Fruit fly (Drosophila melanogaster): ENCODE data around the gene Lerp.

Lerp gene

dm6 chr3R:26893621-26894316 is 30.8 kb upstream of the Lerp start:
- TF ChIP-seq dmrt93B (GFP tag; optimal IDR thresholded peaks at IDR 0.05) (no peak), Dfd (GFP tag; optimal IDR thresholded peaks at IDR 0.05) (no peak), N (GFP tag; optimal IDR thresholded peaks at IDR 0.05) (no peak), Dif (GFP tag; optimal IDR thresholded peaks at IDR 0.05; ENCODE audit: partially characterized antibody) (no peak), psq (GFP tag; optimal IDR thresholded peaks at IDR 0.05) (peak; percentile 34), rgr (GFP tag; optimal IDR thresholded peaks at IDR 0.05) (peak; percentile 29), Sp1 (GFP tag; optimal IDR thresholded peaks at IDR 0.05) (peak; percentile 10), woc (GFP tag; optimal IDR thresholded peaks at IDR 0.05) (peak; percentile 22), ey (GFP tag; optimal IDR thresholded peaks at IDR 0.05) (peak; percentile 43), Vsx2 (GFP tag; optimal IDR thresholded peaks at IDR 0.05; ENCODE audit: partially characterized antibody) (no peak), usp (GFP tag; optimal IDR thresholded peaks at IDR 0.05) (no peak), sage (GFP tag; optimal IDR thresholded peaks at IDR 0.05) (no peak), Mio (GFP tag; optimal IDR thresholded peaks at IDR 0.05) (no peak), CrebA (GFP tag; optimal IDR thresholded peaks at IDR 0.05; ENCODE audit: borderline replicate concordance) (no peak), OdsH (GFP tag; optimal IDR thresholded peaks at IDR 0.05) (peak; percentile 36), HLH106 (tag; optimal IDR thresholded peaks at IDR 0.05) (peak; percentile 13), sv (GFP tag; optimal IDR thresholded peaks at IDR 0.05) (no peak), GATAd (GFP tag; optimal IDR thresholded peaks at IDR 0.05) (no peak), Hr78 (GFP tag; optimal IDR thresholded peaks at IDR 0.05) (no peak), Abd-B (GFP tag; optimal IDR thresholded peaks at IDR 0.05) (no peak), Myc (optimal IDR thresholded peaks at IDR 0.05) (no peak), fru (GFP tag; optimal IDR thresholded peaks at IDR 0.05) (peak; percentile 41), lola (GFP tag; optimal IDR thresholded peaks at IDR 0.05) (no peak), pan (optimal IDR thresholded peaks at IDR 0.05) (no peak), foxo (GFP tag; optimal IDR thresholded peaks at IDR 0.05) (peak in 1 of 2 experiments; percentile 47), h (GFP tag; optimal IDR thresholded peaks at IDR 0.05) (no peak), jim (GFP tag; optimal IDR thresholded peaks at IDR 0.05) (no peak), br (GFP tag; optimal IDR thresholded peaks at IDR 0.05) (peak; percentile 29), CG9705 (GFP tag; optimal IDR thresholded peaks at IDR 0.05) (no peak), Jra (GFP tag; optimal IDR thresholded peaks at IDR 0.05) (no peak), Rel (GFP tag; optimal IDR thresholded peaks at IDR 0.05) (no peak), Rel (tag; optimal IDR thresholded peaks at IDR 0.05) (no peak)

dm6 chr3R:26892764-26893163 is 29.8 kb upstream of the Lerp start:
- TF ChIP-seq Vsx2 (GFP tag; optimal IDR thresholded peaks at IDR 0.05; ENCODE audit: partially characterized antibody) = no peak
- TF ChIP-seq Hnf4 (GFP tag; optimal IDR thresholded peaks at IDR 0.05) = peak; percentile 33
- TF ChIP-seq rgr (GFP tag; optimal IDR thresholded peaks at IDR 0.05) = peak; percentile 26
- peak; percentile 7 for TF ChIP-seq fru (GFP tag; optimal IDR thresholded peaks at IDR 0.05)
- peak in 1 of 2 experiments; percentile 51 for TF ChIP-seq foxo (GFP tag; optimal IDR thresholded peaks at IDR 0.05)
- peak; percentile 27 for TF ChIP-seq woc (GFP tag; optimal IDR thresholded peaks at IDR 0.05)
- peak; percentile 52 for TF ChIP-seq br (GFP tag; optimal IDR thresholded peaks at IDR 0.05)
- TF ChIP-seq dl (GFP tag; optimal IDR thresholded peaks at IDR 0.05; ENCODE audit: insufficient read depth in 1 of 2, partially characterized antibody in 2 of 2) = no peak
- peak; percentile 27 for TF ChIP-seq psq (GFP tag; optimal IDR thresholded peaks at IDR 0.05)
- peak; percentile 36 for TF ChIP-seq OdsH (GFP tag; optimal IDR thresholded peaks at IDR 0.05)
- peak; percentile 59 for TF ChIP-seq ey (GFP tag; optimal IDR thresholded peaks at IDR 0.05)

- no peak for TF ChIP-seq HLH106 (tag; optimal IDR thresholded peaks at IDR 0.05)
- TF ChIP-seq lola (GFP tag; optimal IDR thresholded peaks at IDR 0.05) = no peak
- no peak for TF ChIP-seq Dfd (GFP tag; optimal IDR thresholded peaks at IDR 0.05)
- no peak for TF ChIP-seq fru (GFP tag; optimal IDR thresholded peaks at IDR 0.05)
- no peak for TF ChIP-seq sv (GFP tag; optimal IDR thresholded peaks at IDR 0.05)
- TF ChIP-seq dl (GFP tag; optimal IDR thresholded peaks at IDR 0.05; ENCODE audit: insufficient read depth in 1 of 2, partially characterized antibody in 2 of 2) = no peak
- TF ChIP-seq Dif (GFP tag; optimal IDR thresholded peaks at IDR 0.05; ENCODE audit: partially characterized antibody) = no peak
- TF ChIP-seq pan (optimal IDR thresholded peaks at IDR 0.05) = no peak
- no peak for TF ChIP-seq Vsx2 (GFP tag; optimal IDR thresholded peaks at IDR 0.05; ENCODE audit: partially characterized antibody)
- no peak for TF ChIP-seq Hnf4 (GFP tag; optimal IDR thresholded peaks at IDR 0.05)
- no peak for TF ChIP-seq Mio (GFP tag; optimal IDR thresholded peaks at IDR 0.05)
- no peak for TF ChIP-seq Myc (optimal IDR thresholded peaks at IDR 0.05)
- no peak for TF ChIP-seq rgr (GFP tag; optimal IDR thresholded peaks at IDR 0.05)
- no peak for TF ChIP-seq foxo (GFP tag; optimal IDR thresholded peaks at IDR 0.05)
- no peak for TF ChIP-seq ey (GFP tag; optimal IDR thresholded peaks at IDR 0.05)
- TF ChIP-seq psq (GFP tag; optimal IDR thresholded peaks at IDR 0.05) = no peak
- TF ChIP-seq N (GFP tag; optimal IDR thresholded peaks at IDR 0.05) = no peak
- no peak for TF ChIP-seq dmrt93B (GFP tag; optimal IDR thresholded peaks at IDR 0.05)
- TF ChIP-seq Hr78 (GFP tag; optimal IDR thresholded peaks at IDR 0.05) = no peak
- no peak for TF ChIP-seq CrebA (GFP tag; optimal IDR thresholded peaks at IDR 0.05; ENCODE audit: borderline replicate concordance)
Observed at dm6 chr3R:26890499-26890898, 27.6 kb upstream of the Lerp start.
